ENCODE assay signal across 4 fruit fly cellular contexts in the genomic region with DNA sequence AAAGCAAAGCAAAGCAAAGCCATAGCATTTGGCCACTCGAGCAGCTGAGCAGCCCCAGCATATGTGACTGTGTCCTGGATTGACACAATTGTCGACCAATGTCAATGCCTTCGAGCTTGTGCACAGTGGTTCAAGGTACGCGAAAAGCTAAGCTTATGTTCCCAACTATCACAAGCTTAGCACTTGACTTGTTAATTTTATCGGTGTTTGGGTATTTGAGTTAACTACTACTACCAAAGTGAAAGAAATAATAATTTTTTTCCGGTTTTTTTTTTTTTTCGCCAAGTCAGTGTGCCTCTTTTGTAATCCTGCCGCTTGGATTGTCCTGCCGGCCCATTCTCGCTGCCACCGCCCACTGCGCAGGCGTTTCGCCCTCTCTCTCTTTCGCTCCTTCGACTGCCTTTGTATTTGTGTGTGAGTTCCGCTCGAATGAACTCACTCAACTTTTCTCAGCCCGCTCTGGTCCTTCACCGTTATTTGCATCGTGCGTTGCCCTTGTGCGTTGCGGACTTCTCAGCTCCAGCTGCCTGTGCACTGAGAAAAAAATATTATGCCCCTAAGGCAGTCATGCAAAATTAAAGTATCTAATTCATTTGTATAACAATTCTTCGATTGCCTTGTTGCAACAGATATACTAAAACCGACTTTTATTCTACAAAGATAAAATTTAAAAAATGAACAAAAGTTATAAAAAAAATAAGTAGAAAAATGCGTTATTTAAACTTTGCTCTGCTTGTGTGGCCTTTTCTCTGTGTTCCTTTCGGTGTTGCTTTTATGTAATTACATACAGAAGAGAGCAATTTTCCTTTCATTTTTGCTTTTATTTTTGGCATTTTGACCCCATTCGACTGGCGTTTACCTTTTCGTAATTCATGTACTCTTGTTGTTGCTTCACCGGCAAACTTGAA.
TF ChIP-seq lines count a peak whose summit lies in the region.

No protein-coding gene starts in this region.

TF ChIP-seq in whole organism, embryonic, 481 proteins besides CTCF, POLR2A, EP300 and RAD21 (continued from another document and continues in another):
- TF ChIP-seq CG8944 (GFP tag; optimal IDR thresholded peaks at IDR 0.05; lab: Kevin White, UChicago) (peak; percentile 42), CG33557 (GFP tag; optimal IDR thresholded peaks at IDR 0.05; lab: Kevin White, UChicago) (no peak), CG8089 (GFP tag; optimal IDR thresholded peaks at IDR 0.05; lab: Kevin White, UChicago) (peak; percentile 43), twi (tag; optimal IDR thresholded peaks at IDR 0.05; lab: Kevin White, UChicago) (no peak), maf-S (GFP tag; optimal IDR thresholded peaks at IDR 0.05; lab: Kevin White, UChicago) (peak; percentile 55), lola (GFP tag; optimal IDR thresholded peaks at IDR 0.05; lab: Kevin White, UChicago) (no peak), emc (GFP tag; optimal IDR thresholded peaks at IDR 0.05; lab: Kevin White, UChicago) (peak; percentile 47), CG30431 (GFP tag; optimal IDR thresholded peaks at IDR 0.05; lab: Kevin White, UChicago) (peak; percentile 20), CG10565 (GFP tag; optimal IDR thresholded peaks at IDR 0.05; lab: Kevin White, UChicago) (no peak), CG17385 (GFP tag; optimal IDR thresholded peaks at IDR 0.05; lab: Kevin White, UChicago) (peak; percentile 52), odd (GFP tag; optimal IDR thresholded peaks at IDR 0.05; lab: Kevin White, UChicago) (peak; percentile 31), CG10366 (GFP tag; IDR thresholded peaks at IDR 0.05; lab: Robert Waterston, UW) (peak; percentile 66), CG15479 (GFP tag; optimal IDR thresholded peaks at IDR 0.05; lab: Kevin White, UChicago) (no peak), corto (GFP tag; optimal IDR thresholded peaks at IDR 0.05; lab: Kevin White, UChicago) (no peak), Adf1 (GFP tag; IDR thresholded peaks at IDR 0.05; lab: Robert Waterston, UW) (0 out of 2 replicates have a peak, but pooled peaks have one; percentile 21), CG18599 (GFP tag; optimal IDR thresholded peaks at IDR 0.05; lab: Kevin White, UChicago) (peak; percentile 91), nerfin-1 (tag; optimal IDR thresholded peaks at IDR 0.05; lab: Kevin White, UChicago) (peak; percentile 42), danr (GFP tag; IDR thresholded peaks at IDR 0.05; lab: Robert Waterston, UW) (peak; percentile 25; the same call in 1 of the 2 replicates), cg (GFP tag; optimal IDR thresholded peaks at IDR 0.05; lab: Kevin White, UChicago) (no peak), NK7.1 (GFP tag; optimal IDR thresholded peaks at IDR 0.05; lab: Kevin White, UChicago) (peak; percentile 54), cwo (GFP tag; optimal IDR thresholded peaks at IDR 0.05; lab: Kevin White, UChicago) (peak; percentile 69), pho (GFP tag; optimal IDR thresholded peaks at IDR 0.05; lab: Kevin White, UChicago) (peak; percentile 55), bigmax (GFP tag; optimal IDR thresholded peaks at IDR 0.05; lab: Kevin White, UChicago) (no peak), Antp (GFP tag; optimal IDR thresholded peaks at IDR 0.05; lab: Kevin White, UChicago) (peak; percentile 81), sim (GFP tag; IDR thresholded peaks at IDR 0.05; lab: Robert Waterston, UW) (peak; percentile 45; the same call in 1 of the 2 replicates), unpg (GFP tag; optimal IDR thresholded peaks at IDR 0.05; lab: Kevin White, UChicago) (peak; percentile 55), CG10321 (GFP tag; IDR thresholded peaks at IDR 0.05; lab: Robert Waterston, UW) (no peak; the same call in 1 of the 2 replicates), CG10147 (GFP tag; optimal IDR thresholded peaks at IDR 0.05; lab: Kevin White, UChicago) (peak; percentile 48), CG17328 (GFP tag; IDR thresholded peaks at IDR 0.05; lab: Robert Waterston, UW) (peak; percentile 81)

TF ChIP-seq in whole organism, prepupa, 60 proteins besides CTCF, POLR2A, EP300 and RAD21 (continued from another document and continues in another):
- TF ChIP-seq CG32006 (GFP tag; optimal IDR thresholded peaks at IDR 0.05; lab: Kevin White, UChicago) (peak; percentile 32), CG8319 (GFP tag; optimal IDR thresholded peaks at IDR 0.05; lab: Kevin White, UChicago) (peak; percentile 23), CG9139 (GFP tag; optimal IDR thresholded peaks at IDR 0.05; lab: Kevin White, UChicago) (no peak), salr (GFP tag; optimal IDR thresholded peaks at IDR 0.05; lab: Kevin White, UChicago) (peak in 1 of 2 experiments; percentile 26), CG11762 (GFP tag; optimal IDR thresholded peaks at IDR 0.05; lab: Kevin White, UChicago; ENCODE audit: insufficient read depth) (peak; percentile 2), net (GFP tag; optimal IDR thresholded peaks at IDR 0.05; lab: Kevin White, UChicago) (peak; percentile 28), Smox (GFP tag; optimal IDR thresholded peaks at IDR 0.05; lab: Kevin White, UChicago) (peak; percentile 57), CG16779 (tag; optimal IDR thresholded peaks at IDR 0.05; lab: Kevin White, UChicago) (no peak), acj6 (GFP tag; optimal IDR thresholded peaks at IDR 0.05; lab: Kevin White, UChicago) (peak; percentile 51), CG6854 (GFP tag; optimal IDR thresholded peaks at IDR 0.05; lab: Kevin White, UChicago) (no peak), fkh (GFP tag; optimal IDR thresholded peaks at IDR 0.05; lab: Kevin White, UChicago) (no peak), CG6792 (GFP tag; optimal IDR thresholded peaks at IDR 0.05; lab: Kevin White, UChicago) (peak; percentile 51), CG4318 (GFP tag; optimal IDR thresholded peaks at IDR 0.05; lab: Kevin White, UChicago) (no peak), Ets96B (tag; optimal IDR thresholded peaks at IDR 0.05; lab: Kevin White, UChicago) (peak; percentile 17), CG11902 (GFP tag; optimal IDR thresholded peaks at IDR 0.05; lab: Kevin White, UChicago) (peak; percentile 22), spab (GFP tag; optimal IDR thresholded peaks at IDR 0.05; lab: Kevin White, UChicago) (peak; percentile 40), eg (GFP tag; IDR thresholded peaks at IDR 0.05; lab: Robert Waterston, UW) (peak; percentile 69), esn (GFP tag; optimal IDR thresholded peaks at IDR 0.05; lab: Kevin White, UChicago) (peak; percentile 52), fd59A (GFP tag; optimal IDR thresholded peaks at IDR 0.05; lab: Kevin White, UChicago) (peak; percentile 9), Sox102F (GFP tag; optimal IDR thresholded peaks at IDR 0.05; lab: Kevin White, UChicago) (peak; percentile 48), CG8632 (GFP tag; optimal IDR thresholded peaks at IDR 0.05; lab: Kevin White, UChicago) (peak; percentile 26), Sox15 (GFP tag; optimal IDR thresholded peaks at IDR 0.05; lab: Kevin White, UChicago) (peak; percentile 23), CG15336 (GFP tag; IDR thresholded peaks at IDR 0.05; lab: Robert Waterston, UW) (peak; percentile 7; the same call in 1 of the 2 replicates), CG10631 (GFP tag; optimal IDR thresholded peaks at IDR 0.05; lab: Kevin White, UChicago) (peak; percentile 27), Hr4 (GFP tag; optimal IDR thresholded peaks at IDR 0.05; lab: Kevin White, UChicago) (peak; percentile 44), CG8119 (GFP tag; IDR thresholded peaks at IDR 0.05; lab: Robert Waterston, UW) (peak; percentile 55; the same call in 2 of the 3 replicates), CG7368 (GFP tag; optimal IDR thresholded peaks at IDR 0.05; lab: Kevin White, UChicago) (peak; percentile 64), CG3919 (GFP tag; optimal IDR thresholded peaks at IDR 0.05; lab: Kevin White, UChicago) (peak; percentile 57), CG6276 (GFP tag; optimal IDR thresholded peaks at IDR 0.05; lab: Kevin White, UChicago) (peak; percentile 19), pdm3 (GFP tag; optimal IDR thresholded peaks at IDR 0.05; lab: Kevin White, UChicago) (peak; percentile 33)

TF ChIP-seq in whole organism, pupa, 21 proteins besides CTCF, POLR2A, EP300 and RAD21 (continued from another document):
- peak; percentile 29 for TF ChIP-seq CG34367 (tag; optimal IDR thresholded peaks at IDR 0.05; lab: Kevin White, UChicago)

TF ChIP-seq in whole organism, wandering third instar larva, 38 proteins besides CTCF, POLR2A, EP300 and RAD21 (continued from another document):
- TF ChIP-seq OdsH (GFP tag; optimal IDR thresholded peaks at IDR 0.05; lab: Kevin White, UChicago) (peak; percentile 49), brk (GFP tag; optimal IDR thresholded peaks at IDR 0.05; lab: Kevin White, UChicago) (no peak), Jra (GFP tag; optimal IDR thresholded peaks at IDR 0.05; lab: Kevin White, UChicago) (no peak), Vsx2 (GFP tag; optimal IDR thresholded peaks at IDR 0.05; lab: Kevin White, UChicago; ENCODE audit: partially characterized antibody) (no peak), Dif (GFP tag; optimal IDR thresholded peaks at IDR 0.05; lab: Kevin White, UChicago; ENCODE audit: partially characterized antibody) (no peak), N (GFP tag; optimal IDR thresholded peaks at IDR 0.05; lab: Kevin White, UChicago) (no peak), woc (GFP tag; optimal IDR thresholded peaks at IDR 0.05; lab: Kevin White, UChicago) (peak; percentile 28), sv (GFP tag; optimal IDR thresholded peaks at IDR 0.05; lab: Kevin White, UChicago) (peak; percentile 59), tai (GFP tag; optimal IDR thresholded peaks at IDR 0.05; lab: Kevin White, UChicago) (no peak), HLH106 (tag; optimal IDR thresholded peaks at IDR 0.05; lab: Kevin White, UChicago) (peak; percentile 7), pan (optimal IDR thresholded peaks at IDR 0.05; lab: Kevin White, UChicago) (no peak), Dfd (GFP tag; optimal IDR thresholded peaks at IDR 0.05; lab: Kevin White, UChicago) (no peak), Sp1 (GFP tag; optimal IDR thresholded peaks at IDR 0.05; lab: Kevin White, UChicago) (peak; percentile 18), dsf (GFP tag; optimal IDR thresholded peaks at IDR 0.05; lab: Kevin White, UChicago; ENCODE audit: borderline replicate concordance) (no peak), foxo (GFP tag; optimal IDR thresholded peaks at IDR 0.05; lab: Kevin White, UChicago) (peak in 1 of 2 experiments; percentile 73), CG32264 (GFP tag; optimal IDR thresholded peaks at IDR 0.05; lab: Kevin White, UChicago) (no peak), dmrt93B (GFP tag; optimal IDR thresholded peaks at IDR 0.05; lab: Kevin White, UChicago) (peak; percentile 13)
